Fruit fly (Drosophila melanogaster) whole organism: ENCODE data around the gene CG31156.

Source experiments
- CG8478 ChIP-seq: fragments of >200 bp; optimal IDR thresholded peaks from 2 replicates; lab custom pipeline; 2018; ENCODE audit warnings: inconsistent platforms
- Dll ChIP-seq: fragments of >200 bp; optimal IDR thresholded peaks from 2 replicates; lab custom pipeline; 2017
- EcR ChIP-seq, 2 experiments: fragments of >200 bp; optimal IDR thresholded peaks; 2 replicates each; lab custom pipeline; 2017; ENCODE audit warnings: missing biosample characterization in 2 of 2, missing genetic modification characterization in 2 of 2, missing genetic modification reagents in 2 of 2
- pan ChIP-seq: fragments of >200 bp; optimal IDR thresholded peaks from 2 replicates; lab custom pipeline; 2017
- psq ChIP-seq: fragments of >200 bp; optimal IDR thresholded peaks from 2 replicates; lab custom pipeline; 2017
- usp ChIP-seq: fragments of >200 bp; optimal IDR thresholded peaks from 2 replicates; lab custom pipeline; 2017; ENCODE audit warnings: missing biosample characterization, missing genetic modification characterization, mixed read lengths

dm6 chr3R:22639239-22639858 lies 25.9 kb upstream of the CG31156 start, which contains the start of the genes loco and wake:
- TF ChIP-seq Dll (lab: Kevin White, UChicago): no peak
- TF ChIP-seq pan: no peak
- no peak for TF ChIP-seq psq
- no peak for TF ChIP-seq usp
- no peak for TF ChIP-seq CG8478
- no peak for TF ChIP-seq EcR (GFP tag; optimal IDR thresholded peaks at IDR 0.05; lab: Kevin White, UChicago)
